Fruit fly (Drosophila melanogaster) whole organism, pupa: ENCODE data around the gene CG32148.
A peak's percentile ranks its signal among the peaks of the same experiment; 100 is the strongest.

Experiments used
- CG10348 ChIP-seq: fragments of 200-800 bp; sonication (Bioruptor generic); IDR thresholded peaks from 2 replicates; pipeline ENCODE4 v1.3.6; 2022; ENCODE audit warnings: missing biosample characterization, missing genetic modification characterization
- CG12605 ChIP-seq: fragments of 200-800 bp; sonication (Bioruptor generic); IDR thresholded peaks from 2 replicates; pipeline ENCODE4 v1.3.6; 2022; ENCODE audit warnings: missing biosample characterization, missing genetic modification characterization
- CG13204 ChIP-seq: fragments of 200-800 bp; sonication (Bioruptor generic); optimal IDR thresholded peaks from 2 replicates; lab custom pipeline; 2018; ENCODE audit warnings: missing biosample characterization, mild to moderate bottlenecking, missing genetic modification characterization, moderate library complexity
- CG14655 ChIP-seq: fragments of 200-800 bp; sonication (Bioruptor generic); optimal IDR thresholded peaks from 3 replicates; lab custom pipeline; 2017; ENCODE audit warnings: mild to moderate bottlenecking, missing biosample characterization, missing genetic modification reagents, missing genetic modification characterization
- CG15710 ChIP-seq: fragments of 200-800 bp; sonication (Bioruptor generic); optimal IDR thresholded peaks from 2 replicates; lab custom pipeline; 2018; ENCODE audit warnings: missing biosample characterization, mild to moderate bottlenecking, missing genetic modification characterization, moderate library complexity
- CG17806 ChIP-seq: fragments of 200-800 bp; sonication (Bioruptor generic); optimal IDR thresholded peaks from 2 replicates; lab custom pipeline; 2018; ENCODE audit warnings: missing biosample characterization, mild to moderate bottlenecking, missing genetic modification characterization, moderate library complexity
- CG32121 ChIP-seq: fragments of 200-800 bp; sonication (Bioruptor generic); IDR thresholded peaks from 2 replicates; pipeline ENCODE4 v1.3.6; 2022; ENCODE audit warnings: missing biosample characterization, missing genetic modification characterization
- CG34367 ChIP-seq: fragments of 200-800 bp; sonication (Bioruptor generic); optimal IDR thresholded peaks from 2 replicates; lab custom pipeline; 2018; ENCODE audit warnings: missing biosample characterization, mild to moderate bottlenecking, missing genetic modification characterization
- CG4496 ChIP-seq: fragments of 200-800 bp; sonication (Bioruptor generic); IDR thresholded peaks from 3 replicates; pipeline ENCODE4 v1.3.6; 2022; ENCODE audit warnings: missing biosample characterization, missing genetic modification characterization
- CG8159 ChIP-seq: fragments of 200-800 bp; sonication (Bioruptor generic); optimal IDR thresholded peaks from 3 replicates; lab custom pipeline; 2018; ENCODE audit warnings: missing biosample characterization, mild to moderate bottlenecking, missing genetic modification characterization, moderate library complexity
- CG8301 ChIP-seq: fragments of 200-800 bp; sonication (Bioruptor generic); optimal IDR thresholded peaks from 2 replicates; lab custom pipeline; 2018; ENCODE audit warnings: missing biosample characterization, mild to moderate bottlenecking, missing genetic modification characterization
- CG9948 ChIP-seq: fragments of 200-800 bp; sonication (Bioruptor generic); optimal IDR thresholded peaks from 2 replicates; lab custom pipeline; 2018; ENCODE audit warnings: missing biosample characterization, mild to moderate bottlenecking, missing genetic modification characterization, moderate library complexity
- D1 ChIP-seq: fragments of 200-800 bp; sonication (Bioruptor generic); optimal IDR thresholded peaks from 2 replicates; lab custom pipeline; 2018; ENCODE audit warnings: missing biosample characterization, mild to moderate bottlenecking, missing genetic modification characterization, moderate library complexity
- EcR ChIP-seq: fragments of 200-800 bp; sonication (Bioruptor generic); optimal IDR thresholded peaks from 3 replicates; lab custom pipeline; 2019; ENCODE audit warnings: missing biosample characterization, missing genetic modification characterization, mild to moderate bottlenecking, moderate library complexity, missing genetic modification reagents
- Ets98B ChIP-seq: fragments of 200-800 bp; sonication (Bioruptor generic); IDR thresholded peaks from 2 replicates; pipeline ENCODE4 v1.3.6; 2022; ENCODE audit warnings: missing biosample characterization, missing genetic modification characterization
- Pif1A ChIP-seq: fragments of 200-800 bp; sonication (Bioruptor generic); optimal IDR thresholded peaks from 3 replicates; lab custom pipeline; 2016; ENCODE audit warnings: missing biosample characterization, missing genetic modification characterization
- Pif1B ChIP-seq: fragments of 200-800 bp; sonication (Bioruptor generic); optimal IDR thresholded peaks from 3 replicates; lab custom pipeline; 2016; ENCODE audit warnings: missing biosample characterization, missing genetic modification characterization
- Snoo ChIP-seq: fragments of 200-800 bp; sonication (Bioruptor generic); optimal IDR thresholded peaks from 3 replicates; lab custom pipeline; 2017; ENCODE audit warnings: missing biosample characterization, mild to moderate bottlenecking, missing genetic modification characterization, inconsistent platforms
- fd96Ca ChIP-seq: fragments of 200-800 bp; sonication (Bioruptor generic); IDR thresholded peaks from 3 replicates; pipeline ENCODE4 v1.3.6; 2022; ENCODE audit warnings: missing biosample characterization, missing genetic modification characterization
- gl ChIP-seq: fragments of 200-800 bp; sonication (Bioruptor generic); optimal IDR thresholded peaks from 2 replicates; lab custom pipeline; 2018; ENCODE audit warnings: missing biosample characterization, mild to moderate bottlenecking, missing genetic modification characterization
- rn ChIP-seq: fragments of 200-800 bp; sonication (Bioruptor generic); IDR thresholded peaks from 2 replicates; pipeline ENCODE4 v1.3.6; 2022; ENCODE audit warnings: missing biosample characterization, missing genetic modification characterization

Gene CG32148

DNA sequence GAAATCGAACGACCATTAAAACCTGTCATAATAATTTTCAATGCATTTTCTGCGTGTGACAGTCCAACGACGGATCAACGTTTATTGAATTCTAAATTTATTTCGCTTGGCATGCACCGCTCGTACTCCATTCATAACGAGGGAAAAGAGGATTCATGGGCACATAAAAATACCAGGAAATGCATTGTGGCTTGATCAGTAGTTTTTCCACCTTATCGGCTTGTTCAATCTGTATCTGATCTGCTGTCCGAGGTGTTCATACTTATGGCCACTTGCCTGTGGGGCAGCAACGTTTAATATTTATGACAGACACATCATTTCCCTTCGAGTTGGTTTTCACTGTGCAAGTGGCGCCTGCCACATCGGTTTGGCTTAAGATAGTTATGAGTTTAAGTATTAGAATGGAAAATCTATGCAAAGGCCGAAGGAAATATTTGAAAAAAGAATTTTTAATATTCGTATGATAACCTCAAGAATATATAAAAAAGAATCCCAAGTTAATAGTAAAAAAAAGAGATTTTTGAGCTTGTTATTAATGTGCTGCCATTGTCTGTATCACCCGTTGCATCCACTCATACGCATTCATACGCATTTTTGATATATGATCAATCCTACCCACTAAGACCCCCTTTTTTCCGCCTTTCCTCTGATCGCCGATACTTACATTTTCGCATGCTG, 15.9 kb upstream of the CG32148 start:
- TF ChIP-seq CG9948 (tag; lab: Kevin White, UChicago) (peak; percentile 46), CG12605 (0 out of 2 replicates have a peak, but pooled peaks have one; percentile 18), CG17806 (tag; lab: Kevin White, UChicago) (peak; percentile 39), CG32121 (GFP tag; lab: Robert Waterston, UW) (peak; percentile 32; the same call in 1 of the 2 replicates), EcR (GFP tag; lab: Kevin White, UChicago) (no peak), CG34367 (tag; lab: Kevin White, UChicago) (peak; percentile 2), CG8301 (tag; lab: Kevin White, UChicago) (peak; percentile 20), Snoo (no peak), CG15710 (peak; percentile 24), CG8159 (peak; percentile 46), D1 (tag; lab: Kevin White, UChicago) (no peak), Pif1A (GFP tag; lab: Kevin White, UChicago) (peak; percentile 37), CG14655 (GFP tag; lab: Kevin White, UChicago) (peak; percentile 39)

DNA sequence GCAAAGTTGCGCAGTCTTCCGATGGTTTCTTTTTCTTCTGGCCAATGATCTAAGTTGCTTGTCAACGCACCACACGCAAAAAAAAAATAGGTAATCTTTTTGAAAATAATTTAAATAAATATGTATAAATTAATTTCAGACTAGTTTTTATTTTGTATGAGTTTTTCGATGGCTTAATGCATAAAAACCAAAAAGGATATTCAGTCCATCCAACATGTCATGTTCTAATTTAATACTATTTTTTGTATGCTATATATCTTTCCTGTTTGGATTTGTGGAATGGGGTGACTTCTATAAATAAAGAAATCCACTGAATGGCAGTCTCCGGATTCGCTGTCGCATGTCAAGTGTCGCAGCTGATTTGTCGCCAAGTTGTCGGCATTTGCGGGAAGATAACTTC, 13.6 kb upstream of the CG32148 start:
- no peak for TF ChIP-seq Snoo
- TF ChIP-seq CG10348 (GFP tag; lab: Robert Waterston, UW): no peak
- TF ChIP-seq CG8301 (tag; lab: Kevin White, UChicago): peak; percentile 51
- TF ChIP-seq CG17806 (tag; lab: Kevin White, UChicago): no peak
- TF ChIP-seq CG12605: no peak
- no peak for TF ChIP-seq CG32121 (GFP tag; lab: Robert Waterston, UW)
- TF ChIP-seq CG9948 (tag; lab: Kevin White, UChicago): no peak
- peak; percentile 68 for TF ChIP-seq CG14655 (GFP tag; lab: Kevin White, UChicago)
- TF ChIP-seq Pif1A (GFP tag; lab: Kevin White, UChicago): no peak
- TF ChIP-seq Ets98B: peak; percentile 38
- TF ChIP-seq CG15710: no peak
- peak; percentile 29; the same call in 2 of the 3 replicates for TF ChIP-seq CG4496 (GFP tag; lab: Robert Waterston, UW)
- TF ChIP-seq EcR (GFP tag; lab: Kevin White, UChicago): no peak
- TF ChIP-seq CG13204 (GFP tag; lab: Kevin White, UChicago): no peak
- TF ChIP-seq Pif1B (GFP tag; lab: Kevin White, UChicago): no peak
- no peak for TF ChIP-seq gl (tag; lab: Kevin White, UChicago)
- no peak for TF ChIP-seq rn (GFP tag; lab: Robert Waterston, UW)
- no peak for TF ChIP-seq CG8159
- TF ChIP-seq CG34367 (tag; lab: Kevin White, UChicago): no peak
- TF ChIP-seq fd96Ca (GFP tag; lab: Robert Waterston, UW): no peak
- TF ChIP-seq D1 (tag; lab: Kevin White, UChicago): no peak

DNA sequence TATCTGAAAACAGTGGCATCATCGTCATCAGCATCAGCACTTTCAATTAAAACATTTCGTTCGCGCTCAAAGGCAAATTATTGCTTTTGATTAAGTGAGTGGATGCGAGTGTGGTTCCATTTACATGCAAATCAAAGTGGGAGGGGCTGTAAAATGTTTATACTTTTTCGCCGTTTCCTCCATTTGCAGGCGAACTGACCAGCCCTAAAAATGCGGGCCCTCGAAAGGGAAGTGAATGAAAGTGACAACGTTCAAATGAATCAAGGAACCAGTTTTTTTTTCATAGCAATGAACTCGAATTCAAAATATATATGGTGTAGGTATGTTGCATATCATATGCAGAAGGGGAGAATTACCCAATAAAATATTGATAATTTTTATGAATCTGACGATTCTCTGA, 12.7 kb upstream of the CG32148 start:
- no peak for TF ChIP-seq CG9948 (tag; lab: Kevin White, UChicago)
- TF ChIP-seq rn (GFP tag; lab: Robert Waterston, UW): no peak
- TF ChIP-seq CG12605: no peak
- TF ChIP-seq Pif1A (GFP tag; lab: Kevin White, UChicago): no peak
- TF ChIP-seq CG15710: no peak
- TF ChIP-seq CG32121 (GFP tag; lab: Robert Waterston, UW): no peak
- no peak for TF ChIP-seq gl (tag; lab: Kevin White, UChicago)
- no peak for TF ChIP-seq CG8301 (tag; lab: Kevin White, UChicago)
- no peak for TF ChIP-seq CG13204 (GFP tag; lab: Kevin White, UChicago)
- no peak for TF ChIP-seq Snoo
- no peak for TF ChIP-seq fd96Ca (GFP tag; lab: Robert Waterston, UW)
- TF ChIP-seq, all 21 proteins: peak for 0

DNA sequence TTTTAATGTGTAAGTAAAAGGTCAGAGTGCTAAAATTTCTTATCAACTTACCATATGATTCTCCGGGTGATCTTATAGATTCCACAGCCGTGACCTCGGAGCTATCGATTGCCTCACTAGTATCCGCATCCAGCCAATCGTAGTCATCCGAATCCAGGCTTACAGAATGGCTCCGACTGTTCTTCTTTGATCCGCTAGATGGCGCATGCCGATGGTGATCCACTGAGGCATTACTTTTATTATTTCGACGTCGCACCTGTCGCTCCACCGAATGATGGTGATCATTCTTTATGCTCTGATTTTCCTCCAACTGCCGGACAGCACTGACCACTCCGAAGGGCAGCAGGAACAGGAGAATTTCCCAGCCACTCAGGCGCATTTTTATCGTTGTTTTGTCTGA, 12.2 kb upstream of the CG32148 start:
- TF ChIP-seq CG8301 (tag; lab: Kevin White, UChicago): no peak
- TF ChIP-seq CG4496 (GFP tag; lab: Robert Waterston, UW): no peak
- no peak for TF ChIP-seq CG32121 (GFP tag; lab: Robert Waterston, UW)
- no peak for TF ChIP-seq CG17806 (tag; lab: Kevin White, UChicago)
- TF ChIP-seq CG14655 (GFP tag; lab: Kevin White, UChicago): no peak
- no peak for TF ChIP-seq CG9948 (tag; lab: Kevin White, UChicago)
- no peak for TF ChIP-seq CG12605

DNA sequence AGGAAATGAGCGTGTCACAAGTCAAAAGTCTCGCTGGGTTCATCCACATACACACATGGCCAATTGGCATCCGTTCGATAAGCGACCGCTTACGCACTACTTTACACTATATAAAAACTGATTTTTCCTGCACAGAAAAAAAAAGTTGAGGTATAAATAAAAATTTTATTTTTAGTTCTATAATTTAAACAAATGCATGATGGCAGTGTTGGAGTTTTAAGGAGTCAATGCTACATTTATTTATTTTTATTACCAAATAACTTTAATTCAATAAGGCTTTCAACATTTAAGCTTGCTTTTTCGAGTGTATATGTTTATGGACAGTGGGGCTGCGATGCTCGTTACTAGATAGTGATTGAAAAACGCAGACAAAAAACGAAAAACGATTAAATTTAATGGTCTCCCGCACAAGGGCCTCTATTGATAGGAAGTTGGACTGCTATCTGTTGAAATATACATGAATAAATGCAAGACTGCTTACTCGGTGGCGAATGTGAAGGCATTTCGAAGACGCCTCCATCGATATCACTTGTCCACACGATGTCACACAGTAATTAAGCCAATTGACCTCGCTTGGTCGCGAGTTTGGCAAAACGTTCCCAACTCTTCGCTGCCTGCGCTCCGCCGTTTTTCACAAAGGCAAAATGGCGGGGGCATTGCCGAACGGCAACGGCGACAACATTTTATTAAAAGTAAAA, 11.5 kb upstream of the CG32148 start:
- TF ChIP-seq CG9948 (tag; lab: Kevin White, UChicago): peak; percentile 82
- no peak for TF ChIP-seq fd96Ca (GFP tag; lab: Robert Waterston, UW)
- TF ChIP-seq CG10348 (GFP tag; lab: Robert Waterston, UW): 0 out of 2 replicates have a peak, but pooled peaks have one; percentile 17
- peak; percentile 82 for TF ChIP-seq Ets98B
- peak; percentile 48 for TF ChIP-seq gl (tag; lab: Kevin White, UChicago)
- peak; percentile 39 for TF ChIP-seq Snoo
- TF ChIP-seq CG32121 (GFP tag; lab: Robert Waterston, UW): peak; percentile 81
- peak; percentile 71 for TF ChIP-seq Pif1A (GFP tag; lab: Kevin White, UChicago)
- TF ChIP-seq CG4496 (GFP tag; lab: Robert Waterston, UW): peak; percentile 87
- TF ChIP-seq CG14655 (GFP tag; lab: Kevin White, UChicago): peak; percentile 83
- TF ChIP-seq CG17806 (tag; lab: Kevin White, UChicago): peak; percentile 86
- peak; percentile 85 for TF ChIP-seq CG8159
- peak; percentile 46; the same call in 1 of the 2 replicates for TF ChIP-seq rn (GFP tag; lab: Robert Waterston, UW)
- peak; percentile 78 for TF ChIP-seq CG34367 (tag; lab: Kevin White, UChicago)
- peak; percentile 66 for TF ChIP-seq D1 (tag; lab: Kevin White, UChicago)
- peak; percentile 86 for TF ChIP-seq CG15710
- peak; percentile 64 for TF ChIP-seq Pif1B (GFP tag; lab: Kevin White, UChicago)
- peak; percentile 21 for TF ChIP-seq CG13204 (GFP tag; lab: Kevin White, UChicago)
- peak; percentile 72 for TF ChIP-seq CG12605
- TF ChIP-seq CG8301 (tag; lab: Kevin White, UChicago): peak; percentile 79
- TF ChIP-seq EcR (GFP tag; lab: Kevin White, UChicago): peak; percentile 46
